Worm (Caenorhabditis elegans) whole organism, early embryonic: ENCODE data around the gene col-109.

Source experiments
- B0310.2 ChIP-seq: sonication (generic microtip); optimal IDR thresholded peaks from 2 replicates; lab custom pipeline; 2016; ENCODE audit warnings: mild to moderate bottlenecking, missing genetic modification characterization, missing compliant biosample characterization
- F13C5.2 ChIP-seq: sonication (generic microtip); optimal IDR thresholded peaks from 2 replicates; lab custom pipeline; 2017; ENCODE audit warnings: mild to moderate bottlenecking, missing genetic modification characterization, inconsistent platforms, missing compliant biosample characterization
- aly-1 ChIP-seq: sonication (generic microtip); optimal IDR thresholded peaks from 2 replicates; lab custom pipeline; 2016; ENCODE audit warnings: missing genetic modification characterization, missing compliant biosample characterization
- ama-1 ChIP-seq: fragments of 150-350 bp; optimal IDR thresholded peaks from 2 replicates; lab custom pipeline; 2014
- ceh-13 ChIP-seq: fragments of 200-800 bp; sonication (Bioruptor generic); optimal IDR thresholded peaks from 2 replicates; lab custom pipeline; 2018; ENCODE audit warnings: mild to moderate bottlenecking, missing genetic modification characterization, missing compliant biosample characterization
- ceh-36 ChIP-seq: sonication (generic microtip); optimal IDR thresholded peaks from 2 replicates; lab custom pipeline; 2016; ENCODE audit warnings: missing genetic modification characterization, inconsistent platforms, missing compliant biosample characterization
- ets-7 ChIP-seq: sonication (generic microtip); optimal IDR thresholded peaks from 2 replicates; lab custom pipeline; 2016; ENCODE audit warnings: missing genotype, missing genetic modification characterization, missing compliant biosample characterization
- flt-1 ChIP-seq: fragments of 200-800 bp; sonication (Bioruptor generic); IDR thresholded peaks from 2 replicates; pipeline ENCODE4 v1.3.6; 2022; ENCODE audit warnings: missing genetic modification characterization, missing compliant biosample characterization
- hmbx-1 ChIP-seq: sonication (generic microtip); optimal IDR thresholded peaks from 2 replicates; lab custom pipeline; 2016; ENCODE audit warnings: mild to moderate bottlenecking, missing genetic modification characterization, missing compliant biosample characterization
- hmg-4 ChIP-seq: fragments of 200-800 bp; sonication (Bioruptor generic); optimal IDR thresholded peaks from 2 replicates; lab custom pipeline; 2018; ENCODE audit warnings: mild to moderate bottlenecking, missing genetic modification characterization, missing compliant biosample characterization
- hnd-1 ChIP-seq: sonication (generic microtip); optimal IDR thresholded peaks from 2 replicates; lab custom pipeline; 2016; ENCODE audit warnings: missing genetic modification characterization, missing compliant biosample characterization
- pes-1 ChIP-seq: fragments of 200-800 bp; sonication (Bioruptor generic); IDR thresholded peaks from 2 replicates; pipeline ENCODE4 v1.3.6; 2022; ENCODE audit warnings: missing genetic modification reagents, missing genetic modification characterization, missing compliant biosample characterization
- scrt-1 ChIP-seq: fragments of 200-800 bp; sonication (Bioruptor generic); IDR thresholded peaks from 2 replicates; pipeline ENCODE4 v1.3.6; 2022; ENCODE audit warnings: missing genetic modification characterization, missing compliant biosample characterization
- sea-1 ChIP-seq: fragments of 200-800 bp; sonication (Bioruptor generic); conservative IDR thresholded peaks from 2 replicates; pipeline ENCODE4 v1.3.6; 2022; ENCODE audit warnings: missing genetic modification characterization, missing compliant biosample characterization
- tbx-11 ChIP-seq: fragments of 200-800 bp; sonication (Bioruptor generic); IDR thresholded peaks from 2 replicates; pipeline ENCODE4 v1.3.6; 2022; ENCODE audit warnings: missing genetic modification characterization, missing compliant biosample characterization
- tbx-37 ChIP-seq: fragments of 200-800 bp; sonication (Bioruptor generic); conservative IDR thresholded peaks from 2 replicates; pipeline ENCODE4 v1.3.6; 2022; ENCODE audit warnings: missing genetic modification reagents, missing genetic modification characterization, missing compliant biosample characterization
- tra-4 ChIP-seq: sonication (generic microtip); optimal IDR thresholded peaks from 2 replicates; lab custom pipeline; 2017; ENCODE audit warnings: missing genetic modification characterization, missing compliant biosample characterization

The col-109 gene

DNA sequence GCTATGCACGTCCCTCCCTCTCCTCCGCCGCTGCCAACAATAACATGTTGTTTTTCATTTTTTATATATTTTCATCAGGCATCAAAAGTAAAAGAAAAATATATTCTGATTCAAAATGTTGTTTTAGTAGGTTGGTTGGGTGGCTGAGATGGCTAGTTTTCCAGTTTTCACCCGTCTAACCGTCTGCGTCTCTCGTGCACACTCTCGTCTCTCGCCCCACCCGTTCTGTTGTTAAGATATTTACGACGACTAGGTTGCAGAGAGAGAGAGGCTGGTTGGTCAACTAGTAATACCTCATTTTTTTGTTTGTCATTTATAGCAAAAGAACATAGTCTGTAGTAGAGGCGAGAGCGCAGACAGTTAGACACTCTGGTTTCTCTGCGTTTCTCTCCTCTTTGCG is 18.5 kb upstream of the col-109 start:
- no peak for TF ChIP-seq hnd-1 (tag; lab: Kevin White, UChicago)
- no peak for TF ChIP-seq hmbx-1 (tag; lab: Kevin White, UChicago)
- TF ChIP-seq tra-4 (tag; lab: Kevin White, UChicago) = no peak
- TF ChIP-seq sea-1 = no peak
- no peak for TF ChIP-seq aly-1 (tag; lab: Kevin White, UChicago)
- TF ChIP-seq F13C5.2 = no peak
- TF ChIP-seq B0310.2 (tag; lab: Kevin White, UChicago) = no peak
- no peak for TF ChIP-seq ets-7 (tag; lab: Kevin White, UChicago)
- no peak for TF ChIP-seq ama-1 (lab: Kevin White, UChicago)
- TF ChIP-seq ceh-13 = no peak
- no peak for TF ChIP-seq flt-1 (GFP tag; lab: Robert Waterston, UW)
- no peak for TF ChIP-seq pes-1 (GFP tag; lab: Robert Waterston, UW)
- no peak for TF ChIP-seq tbx-11 (GFP tag; lab: Robert Waterston, UW)
- TF ChIP-seq hmg-4 (GFP tag; lab: Kevin White, UChicago) = no peak
- no peak for TF ChIP-seq scrt-1
- no peak for TF ChIP-seq ceh-36
- no peak for TF ChIP-seq tbx-37 (GFP tag; lab: Robert Waterston, UW)

DNA sequence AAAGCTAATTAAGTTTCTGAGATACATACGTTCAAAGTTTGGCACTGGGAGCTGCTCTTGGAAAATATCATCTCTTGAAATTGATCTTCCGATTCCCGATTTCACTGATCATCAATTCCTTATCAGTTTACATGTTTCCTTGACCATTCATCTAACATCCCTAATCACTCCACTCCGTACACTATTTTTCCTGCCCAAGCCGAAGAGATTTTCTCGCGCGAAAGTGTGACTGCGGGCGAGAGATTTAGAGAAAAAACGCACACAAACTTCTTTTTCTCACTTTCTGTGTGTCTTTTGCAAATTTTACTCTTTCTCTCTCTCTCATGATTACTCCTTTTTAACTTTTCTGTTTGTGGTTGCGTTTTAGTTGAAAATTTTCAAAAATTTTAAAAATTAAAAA is 17.1 kb upstream of the col-109 start:
- TF ChIP-seq ceh-13 = no peak
- TF ChIP-seq pes-1 (GFP tag; lab: Robert Waterston, UW) = no peak
- no peak for TF ChIP-seq hmbx-1 (tag; lab: Kevin White, UChicago)
- no peak for TF ChIP-seq aly-1 (tag; lab: Kevin White, UChicago)
- TF ChIP-seq sea-1 = no peak
- no peak for TF ChIP-seq F13C5.2

DNA sequence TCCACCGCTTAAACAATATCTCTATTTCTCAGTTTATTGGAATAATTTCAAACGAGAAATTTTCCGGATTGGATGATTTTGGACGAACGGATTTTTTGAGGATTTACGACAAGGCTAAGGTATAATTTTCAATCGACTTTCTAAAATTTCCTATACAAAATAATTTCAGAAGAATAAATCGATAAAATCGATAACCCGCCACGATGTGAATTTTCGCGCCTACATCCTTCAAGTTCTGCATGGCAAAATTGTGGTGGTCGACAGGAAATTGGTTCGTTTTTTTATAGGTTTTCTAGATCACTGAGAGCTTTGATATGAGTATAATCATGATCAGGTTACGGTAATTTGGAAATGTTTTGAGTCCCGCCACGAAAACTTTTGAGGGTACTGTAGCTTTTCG is 14.9 kb upstream of the col-109 start:
- no peak for TF ChIP-seq ceh-13
- no peak for TF ChIP-seq tbx-37 (GFP tag; lab: Robert Waterston, UW)
- no peak for TF ChIP-seq hnd-1 (tag; lab: Kevin White, UChicago)
- no peak for TF ChIP-seq sea-1
- no peak for TF ChIP-seq hmbx-1 (tag; lab: Kevin White, UChicago)
- TF ChIP-seq tbx-11 (GFP tag; lab: Robert Waterston, UW) = no peak
- no peak for TF ChIP-seq ets-7 (tag; lab: Kevin White, UChicago)
- TF ChIP-seq pes-1 (GFP tag; lab: Robert Waterston, UW) = no peak
- TF ChIP-seq F13C5.2 = no peak
- TF ChIP-seq flt-1 (GFP tag; lab: Robert Waterston, UW) = no peak
- no peak for TF ChIP-seq hmg-4 (GFP tag; lab: Kevin White, UChicago)
- no peak for TF ChIP-seq ceh-36
- no peak for TF ChIP-seq ama-1 (lab: Kevin White, UChicago)
- no peak for TF ChIP-seq tra-4 (tag; lab: Kevin White, UChicago)
- no peak for TF ChIP-seq scrt-1
- no peak for TF ChIP-seq B0310.2 (tag; lab: Kevin White, UChicago)
- TF ChIP-seq aly-1 (tag; lab: Kevin White, UChicago) = no peak

ce11 chrIV:1834242-1834641 is 14.2 kb upstream of the col-109 start, which contains the start of gene ccm-2:
ccm-2 (plus strand) TSS chrIV:1834628.
- TF ChIP-seq pes-1 (GFP tag; lab: Robert Waterston, UW) = no peak
- TF ChIP-seq scrt-1 = no peak
- TF ChIP-seq ama-1 (lab: Kevin White, UChicago) = no peak
- TF ChIP-seq ceh-13 = no peak
- TF ChIP-seq tbx-11 (GFP tag; lab: Robert Waterston, UW) = no peak
- no peak for TF ChIP-seq tbx-37 (GFP tag; lab: Robert Waterston, UW)
- no peak for TF ChIP-seq ets-7 (tag; lab: Kevin White, UChicago)
- no peak for TF ChIP-seq aly-1 (tag; lab: Kevin White, UChicago)
- TF ChIP-seq sea-1 = no peak

DNA sequence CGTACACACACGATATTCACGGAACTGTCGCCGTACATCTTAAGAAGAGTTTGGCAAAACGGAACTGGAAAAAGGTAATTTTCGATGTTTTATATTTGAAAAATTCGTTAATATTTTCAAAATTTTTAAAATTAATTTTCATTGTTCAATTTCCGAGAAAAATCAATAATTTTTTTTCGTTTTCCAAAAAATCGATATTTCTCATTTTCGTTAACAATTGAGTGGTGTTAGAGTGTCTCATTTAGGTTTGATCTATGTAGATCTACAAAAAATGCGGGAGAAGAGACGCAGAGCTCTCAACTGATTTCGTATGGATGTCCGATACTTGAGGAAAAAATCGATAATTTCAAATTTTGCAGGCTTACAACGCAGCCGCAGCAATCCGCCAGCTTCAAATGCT is 13.1 kb upstream of the col-109 start:
- no peak for TF ChIP-seq hmbx-1 (tag; lab: Kevin White, UChicago)
- TF ChIP-seq ceh-36 = no peak
- TF ChIP-seq sea-1 = no peak
- no peak for TF ChIP-seq flt-1 (GFP tag; lab: Robert Waterston, UW)
- no peak for TF ChIP-seq scrt-1
- no peak for TF ChIP-seq F13C5.2
- TF ChIP-seq B0310.2 (tag; lab: Kevin White, UChicago) = no peak
- TF ChIP-seq tbx-11 (GFP tag; lab: Robert Waterston, UW) = no peak
- no peak for TF ChIP-seq pes-1 (GFP tag; lab: Robert Waterston, UW)
- no peak for TF ChIP-seq ama-1 (lab: Kevin White, UChicago)
- no peak for TF ChIP-seq tbx-37 (GFP tag; lab: Robert Waterston, UW)
- no peak for TF ChIP-seq tra-4 (tag; lab: Kevin White, UChicago)
- no peak for TF ChIP-seq hnd-1 (tag; lab: Kevin White, UChicago)
- no peak for TF ChIP-seq ceh-13
- no peak for TF ChIP-seq hmg-4 (GFP tag; lab: Kevin White, UChicago)
- no peak for TF ChIP-seq aly-1 (tag; lab: Kevin White, UChicago)
- TF ChIP-seq ets-7 (tag; lab: Kevin White, UChicago) = no peak

DNA sequence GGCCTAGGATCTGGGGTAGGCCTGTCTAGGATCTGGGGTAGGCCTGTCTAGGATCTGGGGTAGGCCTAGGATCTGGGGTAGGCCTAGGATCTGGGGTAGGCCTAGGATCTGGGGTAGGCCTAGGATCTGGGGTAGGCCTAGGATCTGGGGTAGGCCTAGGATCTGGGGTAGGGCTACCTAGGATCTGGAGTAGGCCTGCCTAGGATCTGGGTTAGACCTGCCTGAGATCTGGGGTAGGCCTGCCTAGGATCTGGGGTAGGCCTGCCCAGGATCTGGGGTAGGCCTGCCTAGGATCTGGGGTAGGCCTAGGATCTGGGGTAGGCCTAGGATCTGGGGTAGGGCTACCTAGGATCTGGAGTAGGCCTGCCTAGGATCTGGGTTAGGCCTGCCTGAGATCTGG is 11.1 kb upstream of the col-109 start:
- peak; percentile 93 for TF ChIP-seq tbx-11 (GFP tag; lab: Robert Waterston, UW)
- TF ChIP-seq flt-1 (GFP tag; lab: Robert Waterston, UW) = peak; percentile 94
- TF ChIP-seq sea-1 = peak; percentile 95
- peak; percentile 93 for TF ChIP-seq pes-1 (GFP tag; lab: Robert Waterston, UW)
- TF ChIP-seq tbx-37 (GFP tag; lab: Robert Waterston, UW) = peak; percentile 96
- TF ChIP-seq scrt-1 = peak; percentile 99

ce11 chrIV:1827362-1827761 is 7.3 kb upstream of the col-109 start:
- TF ChIP-seq aly-1 (tag; lab: Kevin White, UChicago) (no peak), ceh-36 (no peak)

DNA sequence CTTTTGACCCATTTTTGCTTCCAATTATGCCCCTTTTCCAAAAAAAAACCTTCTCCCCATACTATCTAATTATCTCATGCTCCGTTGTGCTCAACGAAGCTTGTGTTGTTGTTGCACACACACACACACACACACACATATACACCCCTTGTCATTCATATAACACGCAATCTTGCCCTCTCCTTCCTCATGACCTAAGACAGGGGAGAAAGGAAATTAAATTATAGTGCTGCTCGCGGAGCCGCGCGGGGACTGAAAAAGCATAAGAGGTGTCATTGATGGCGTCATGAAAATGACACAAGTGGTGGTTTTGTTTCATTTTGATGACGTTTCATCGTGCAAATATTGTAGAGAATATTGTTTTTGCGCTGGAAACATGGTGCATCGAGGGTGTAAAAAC is 6.7 kb upstream of the col-109 start:
- TF ChIP-seq tbx-11 (GFP tag; lab: Robert Waterston, UW) = no peak
- TF ChIP-seq F13C5.2 = no peak
- no peak for TF ChIP-seq hmbx-1 (tag; lab: Kevin White, UChicago)
- TF ChIP-seq hnd-1 (tag; lab: Kevin White, UChicago) = no peak
- TF ChIP-seq pes-1 (GFP tag; lab: Robert Waterston, UW) = no peak
- TF ChIP-seq hmg-4 (GFP tag; lab: Kevin White, UChicago) = no peak
- TF ChIP-seq aly-1 (tag; lab: Kevin White, UChicago) = no peak
- no peak for TF ChIP-seq ets-7 (tag; lab: Kevin White, UChicago)
- TF ChIP-seq scrt-1 = no peak
- no peak for TF ChIP-seq tbx-37 (GFP tag; lab: Robert Waterston, UW)
- no peak for TF ChIP-seq B0310.2 (tag; lab: Kevin White, UChicago)
- no peak for TF ChIP-seq tra-4 (tag; lab: Kevin White, UChicago)
- no peak for TF ChIP-seq flt-1 (GFP tag; lab: Robert Waterston, UW)
- TF ChIP-seq ama-1 (lab: Kevin White, UChicago) = no peak
- no peak for TF ChIP-seq ceh-13
- TF ChIP-seq ceh-36 = no peak
- no peak for TF ChIP-seq sea-1
